Worm (Caenorhabditis elegans) whole organism, late embryonic: ENCODE data around the gene mtpn-1.

Experiments
- ceh-31 ChIP-seq: sonication (generic microtip); optimal IDR thresholded peaks from 2 replicates; lab custom pipeline; 2016; ENCODE audit warnings: missing genetic modification characterization, missing compliant biosample characterization
- fkh-10 ChIP-seq: fragments of 150-350 bp; optimal IDR thresholded peaks from 2 replicates; lab custom pipeline; 2014; ENCODE audit warnings: missing biosample characterization, missing genetic modification reagents, missing genetic modification characterization
- nhr-11 ChIP-seq: fragments of 150-350 bp; optimal IDR thresholded peaks from 2 replicates; lab custom pipeline; 2014; ENCODE audit warnings: missing biosample characterization, missing genetic modification characterization
- pqm-1 ChIP-seq: sonication (generic microtip); optimal IDR thresholded peaks from 2 replicates; lab custom pipeline; 2016; ENCODE audit warnings: missing genetic modification characterization, missing compliant biosample characterization
- ttx-3 ChIP-seq: sonication (generic microtip); optimal IDR thresholded peaks from 2 replicates; lab custom pipeline; 2016; ENCODE audit warnings: missing genetic modification reagents, missing genetic modification characterization, missing compliant biosample characterization

DNA sequence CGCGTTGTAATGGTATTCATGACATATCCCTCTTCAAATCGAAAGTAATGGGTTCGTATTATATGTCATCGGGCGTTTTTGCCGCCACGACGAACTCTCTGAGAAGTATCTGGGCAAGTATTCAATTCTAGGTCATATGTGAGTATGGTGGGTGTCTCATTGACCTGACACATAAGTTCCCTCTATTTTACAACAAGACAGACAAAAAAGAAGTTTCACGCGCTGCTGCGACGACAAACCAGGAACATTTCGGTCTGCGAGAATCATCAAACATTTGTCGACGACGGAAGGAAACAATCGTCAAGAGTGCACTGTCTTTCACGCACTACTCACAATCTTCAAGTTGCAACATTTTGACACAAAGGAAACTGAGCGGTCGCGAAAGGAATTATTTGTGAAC lies 18.0 kb downstream of the mtpn-1 start:
- no peak for TF ChIP-seq fkh-10 (GFP tag; lab: Kevin White, UChicago)
- no peak for TF ChIP-seq pqm-1
- TF ChIP-seq ttx-3: no peak
- no peak for TF ChIP-seq ceh-31 (tag; lab: Kevin White, UChicago)
- TF ChIP-seq nhr-11 (tag; lab: Kevin White, UChicago): no peak
